Fruit fly (Drosophila melanogaster) Kc167 (cell line): Measurements from ENCODE around the gene ebd1.

Experiments
- Myc ChIP-seq: fragments of >200 bp; optimal IDR thresholded peaks from 2 replicates; lab custom pipeline; 2017; ENCODE audit warnings: missing external identifiers
- Sin3A ChIP-seq: fragments of >200 bp; optimal IDR thresholded peaks from 2 replicates; lab custom pipeline; 2018; ENCODE audit warnings: missing external identifiers
- h ChIP-seq: fragments of >200 bp; optimal IDR thresholded peaks from 3 replicates; lab custom pipeline; 2018; ENCODE audit warnings: missing external identifiers
- insv ChIP-seq: fragments of >200 bp; optimal IDR thresholded peaks from 3 replicates; lab custom pipeline; 2018; ENCODE audit warnings: missing external identifiers
- psq ChIP-seq: fragments of >200 bp; optimal IDR thresholded peaks from 2 replicates; lab custom pipeline; 2017; ENCODE audit warnings: missing external identifiers
- ttk ChIP-seq: sonication (Bioruptor generic); optimal IDR thresholded peaks from 2 replicates; lab custom pipeline; 2017; ENCODE audit warnings: missing external identifiers

The ebd1 gene

dm6 chr3L:642865-643738 is 42.2 kb downstream of the ebd1 start:
- TF ChIP-seq psq (lab: Kevin White, UChicago) (no peak), Myc (no peak)

- TF ChIP-seq h: no peak
- no peak for TF ChIP-seq insv (lab: Kevin White, UChicago)
- no peak for TF ChIP-seq Sin3A (lab: Kevin White, UChicago)
- TF ChIP-seq Myc: no peak
- no peak for TF ChIP-seq psq (lab: Kevin White, UChicago)
- no peak for TF ChIP-seq ttk (lab: Kevin White, UChicago)
Measured at dm6 chr3L:642146-642864, 43.0 kb downstream of the ebd1 start.

dm6 chr3L:641436-641835 is 43.9 kb downstream of the ebd1 start:
- no peak for TF ChIP-seq ttk (lab: Kevin White, UChicago)
- no peak for TF ChIP-seq psq (lab: Kevin White, UChicago)

- TF ChIP-seq psq (lab: Kevin White, UChicago) (no peak), ttk (lab: Kevin White, UChicago) (no peak), Myc (no peak), h (no peak)
Measured at dm6 chr3L:640324-640974, 44.9 kb downstream of the ebd1 start.

- TF ChIP-seq h (no peak), Myc (no peak), insv (lab: Kevin White, UChicago) (no peak), ttk (lab: Kevin White, UChicago) (no peak), Sin3A (lab: Kevin White, UChicago) (no peak), psq (lab: Kevin White, UChicago) (no peak)
Measured at dm6 chr3L:639460-640103, 45.8 kb downstream of the ebd1 start.

dm6 chr3L:638757-639353 is 46.5 kb downstream of the ebd1 start:
- no peak for TF ChIP-seq psq (lab: Kevin White, UChicago)
- no peak for TF ChIP-seq insv (lab: Kevin White, UChicago)
- TF ChIP-seq Myc: no peak
- TF ChIP-seq ttk (lab: Kevin White, UChicago): no peak
- TF ChIP-seq h: no peak
- no peak for TF ChIP-seq Sin3A (lab: Kevin White, UChicago)

- TF ChIP-seq Sin3A (lab: Kevin White, UChicago) (no peak), ttk (lab: Kevin White, UChicago) (no peak), psq (lab: Kevin White, UChicago) (no peak), h (no peak), Myc (no peak), insv (lab: Kevin White, UChicago) (no peak)
Measured at dm6 chr3L:638031-638414, 47.3 kb downstream of the ebd1 start.

dm6 chr3L:637329-638030 is 47.9 kb downstream of the ebd1 start:
- no peak for TF ChIP-seq ttk (lab: Kevin White, UChicago)
- TF ChIP-seq Sin3A (lab: Kevin White, UChicago): no peak
- no peak for TF ChIP-seq psq (lab: Kevin White, UChicago)
- no peak for TF ChIP-seq h
- no peak for TF ChIP-seq Myc
- no peak for TF ChIP-seq insv (lab: Kevin White, UChicago)

dm6 chr3L:636434-636833 is 48.9 kb downstream of the ebd1 start:
- TF ChIP-seq ttk (lab: Kevin White, UChicago) (no peak), Myc (no peak), psq (lab: Kevin White, UChicago) (no peak), Sin3A (lab: Kevin White, UChicago) (no peak), h (no peak), insv (lab: Kevin White, UChicago) (no peak)

dm6 chr3L:635529-635928 is 49.8 kb downstream of the ebd1 start:
- TF ChIP-seq insv (lab: Kevin White, UChicago): no peak
- TF ChIP-seq psq (lab: Kevin White, UChicago): no peak
- no peak for TF ChIP-seq Sin3A (lab: Kevin White, UChicago)
- TF ChIP-seq h: no peak
- no peak for TF ChIP-seq ttk (lab: Kevin White, UChicago)
- no peak for TF ChIP-seq Myc

- TF ChIP-seq Sin3A (lab: Kevin White, UChicago) (no peak), ttk (lab: Kevin White, UChicago) (no peak), insv (lab: Kevin White, UChicago) (no peak)
Measured at dm6 chr3L:635016-635363, 50.4 kb downstream of the ebd1 start.
